In the genomic region with DNA sequence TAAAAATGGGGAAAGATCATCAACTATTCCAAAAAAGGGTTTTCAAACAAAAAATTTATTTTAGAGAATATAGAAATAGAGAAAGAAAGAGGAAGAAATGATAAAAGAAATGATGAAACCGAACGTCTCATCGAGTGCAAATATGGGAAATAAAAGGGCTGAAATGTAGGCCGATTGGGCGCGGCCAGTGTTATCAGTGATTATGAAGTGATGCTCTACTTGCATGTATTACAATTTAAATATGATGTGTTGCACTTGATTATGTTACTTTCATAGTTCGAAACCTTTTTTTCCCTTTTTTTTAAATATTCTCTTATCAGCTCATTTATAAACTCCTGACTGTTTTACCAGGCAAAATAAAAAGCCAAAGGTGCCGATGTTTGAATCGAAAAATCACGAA, we compare ENCODE assay signal across 1 worm cellular context.
TF ChIP-seq lines count a peak whose summit lies in the region.

No protein-coding gene starts in this region.

TF ChIP-seq in whole organism, L2 larva, 48 proteins besides CTCF, POLR2A, EP300 and RAD21 (continued from another document):
- TF ChIP-seq sma-3 (GFP tag; optimal IDR thresholded peaks at IDR 0.05; lab: Kevin White, UChicago): no peak
TF ChIP-seq in whole organism, L2 larva: peak in this region for 3.
